Fruit fly (Drosophila melanogaster) Kc167 (cell line): ENCODE measurements around the gene nero.

Experiments
- Myc ChIP-seq: fragments of >200 bp; optimal IDR thresholded peaks from 2 replicates; lab custom pipeline; 2017; ENCODE audit warnings: missing external identifiers
- Sin3A ChIP-seq: fragments of >200 bp; optimal IDR thresholded peaks from 2 replicates; lab custom pipeline; 2018; ENCODE audit warnings: missing external identifiers
- h ChIP-seq: fragments of >200 bp; optimal IDR thresholded peaks from 3 replicates; lab custom pipeline; 2018; ENCODE audit warnings: missing external identifiers
- insv ChIP-seq: fragments of >200 bp; optimal IDR thresholded peaks from 3 replicates; lab custom pipeline; 2018; ENCODE audit warnings: missing external identifiers
- psq ChIP-seq: fragments of >200 bp; optimal IDR thresholded peaks from 2 replicates; lab custom pipeline; 2017; ENCODE audit warnings: missing external identifiers
- ttk ChIP-seq: sonication (Bioruptor generic); optimal IDR thresholded peaks from 2 replicates; lab custom pipeline; 2017; ENCODE audit warnings: missing external identifiers

dm6 chr3R:31723206-31723933, 24.0 kb downstream of the nero start:
- TF ChIP-seq psq (lab: Kevin White, UChicago), result no peak
- no peak for TF ChIP-seq Myc
- TF ChIP-seq insv, result no peak
- TF ChIP-seq Sin3A, result no peak
- no peak for TF ChIP-seq h (lab: Kevin White, UChicago)
- TF ChIP-seq ttk (lab: Kevin White, UChicago), result no peak
